Worm (Caenorhabditis elegans) whole organism, young adult: ENCODE data around the gene T23F6.2.

Experiments used
- F57A8.1 ChIP-seq: fragments of 200-800 bp; sonication (Bioruptor generic); optimal IDR thresholded peaks from 2 replicates; lab custom pipeline; 2018; ENCODE audit warnings: mild to moderate bottlenecking, missing genetic modification characterization, moderate library complexity, missing compliant biosample characterization
- T07F8.4 ChIP-seq: sonication (generic microtip); optimal IDR thresholded peaks from 2 replicates; lab custom pipeline; 2016; ENCODE audit warnings: mild to moderate bottlenecking, missing genetic modification characterization, moderate library complexity, missing compliant biosample characterization
- Y53G8AR.9 ChIP-seq: fragments of 200-800 bp; sonication (Bioruptor generic); conservative IDR thresholded peaks from 2 replicates; pipeline ENCODE4 v1.3.6; 2022; ENCODE audit warnings: missing genetic modification reagents, missing genetic modification characterization, missing compliant biosample characterization
- Y67H2A.10 ChIP-seq: fragments of 200-800 bp; sonication (Bioruptor generic); conservative IDR thresholded peaks from 2 replicates; pipeline ENCODE4 v1.3.6; 2022; ENCODE audit warnings: missing genetic modification reagents, missing genetic modification characterization, missing compliant biosample characterization
- ceh-40 ChIP-seq: fragments of 200-800 bp; sonication (Bioruptor generic); IDR thresholded peaks from 2 replicates; pipeline ENCODE4 v1.3.6; 2022; ENCODE audit warnings: missing genetic modification characterization, missing compliant biosample characterization
- dox-1 ChIP-seq: fragments of 200-800 bp; sonication (Bioruptor generic); IDR thresholded peaks from 2 replicates; pipeline ENCODE4 v1.3.6; 2022; ENCODE audit warnings: missing genetic modification reagents, missing genetic modification characterization, missing compliant biosample characterization
- let-526 ChIP-seq: fragments of 200-800 bp; sonication (Bioruptor generic); IDR thresholded peaks from 2 replicates; pipeline ENCODE4 v1.3.6; 2022; ENCODE audit warnings: missing genetic modification reagents, missing genetic modification characterization, missing compliant biosample characterization
- somi-1 ChIP-seq: fragments of 200-800 bp; sonication (Bioruptor generic); optimal IDR thresholded peaks from 2 replicates; lab custom pipeline; 2018; ENCODE audit warnings: mild to moderate bottlenecking, missing genetic modification characterization, missing compliant biosample characterization
- unc-130 ChIP-seq: sonication (generic microtip); optimal IDR thresholded peaks from 2 replicates; lab custom pipeline; 2016; ENCODE audit warnings: missing genetic modification reagents, missing genetic modification characterization, missing compliant biosample characterization
- unc-62 ChIP-seq: fragments of 150-350 bp; optimal IDR thresholded peaks from 2 replicates; lab custom pipeline; 2014; ENCODE audit warnings: missing biosample characterization, missing genetic modification reagents, missing genetic modification characterization

- TF ChIP-seq unc-62 (GFP tag; lab: Kevin White, UChicago) (no peak), unc-130 (GFP tag; lab: Kevin White, UChicago) (no peak), let-526 (GFP tag; lab: Robert Waterston, UW) (no peak), dox-1 (GFP tag; lab: Robert Waterston, UW) (no peak), Y53G8AR.9 (GFP tag; lab: Robert Waterston, UW) (no peak), F57A8.1 (no peak), Y67H2A.10 (GFP tag; lab: Robert Waterston, UW) (no peak), somi-1 (GFP tag; lab: Kevin White, UChicago) (no peak), ceh-40 (GFP tag; lab: Robert Waterston, UW) (no peak), T07F8.4 (tag; lab: Kevin White, UChicago) (no peak)
Observed at ce11 chrIV:12721106-12721505, at the start of gene T23F6.2.
